Fruit fly (Drosophila melanogaster) whole organism, embryonic: ENCODE data around the gene CG10226.

ENCODE experiments used
- Atf-2 ChIP-seq: fragments of 200-800 bp; sonication (Bioruptor generic); optimal IDR thresholded peaks from 2 replicates; lab custom pipeline; 2016; ENCODE audit warnings: missing biosample characterization, missing genetic modification characterization
- B-H2 ChIP-seq: fragments of 200-800 bp; sonication (Bioruptor generic); optimal IDR thresholded peaks from 2 replicates; lab custom pipeline; 2018; ENCODE audit warnings: missing biosample characterization, mild to moderate bottlenecking, missing genetic modification characterization
- Bdp1 ChIP-seq: fragments of 200-800 bp; sonication (Bioruptor generic); optimal IDR thresholded peaks from 3 replicates; lab custom pipeline; 2016; ENCODE audit warnings: missing biosample characterization, missing genetic modification characterization
- CG1024 ChIP-seq: fragments of 200-800 bp; sonication (Bioruptor generic); IDR thresholded peaks from 2 replicates; pipeline ENCODE4 v1.3.6; 2022; ENCODE audit warnings: missing biosample characterization, missing genetic modification characterization
- CG10267 ChIP-seq: fragments of 200-800 bp; sonication (Bioruptor generic); optimal IDR thresholded peaks from 2 replicates; lab custom pipeline; 2018; ENCODE audit warnings: missing biosample characterization, mild to moderate bottlenecking, missing genetic modification characterization, moderate library complexity
- CG10654 ChIP-seq: fragments of 200-800 bp; sonication (Bioruptor generic); optimal IDR thresholded peaks from 2 replicates; lab custom pipeline; 2016; ENCODE audit warnings: missing biosample characterization, missing genetic modification characterization
- CG10979 ChIP-seq: fragments of 200-800 bp; sonication (Bioruptor generic); optimal IDR thresholded peaks from 2 replicates; lab custom pipeline; 2018; ENCODE audit warnings: missing biosample characterization, mild to moderate bottlenecking, missing genetic modification characterization, moderate library complexity
- CG11696 ChIP-seq: fragments of 200-800 bp; sonication (Bioruptor generic); IDR thresholded peaks from 2 replicates; pipeline ENCODE4 v1.3.6; 2022; ENCODE audit warnings: missing biosample characterization, missing genetic modification characterization
- CG12155 ChIP-seq: fragments of 200-800 bp; sonication (Bioruptor generic); optimal IDR thresholded peaks from 3 replicates; lab custom pipeline; 2016; ENCODE audit warnings: missing biosample characterization, missing genetic modification characterization
- CG12299 ChIP-seq: fragments of 200-800 bp; sonication (Bioruptor generic); optimal IDR thresholded peaks from 2 replicates; lab custom pipeline; 2018; ENCODE audit warnings: missing biosample characterization, mild to moderate bottlenecking, missing genetic modification characterization
- CG1603 ChIP-seq: fragments of 200-800 bp; sonication (Bioruptor generic); optimal IDR thresholded peaks from 2 replicates; lab custom pipeline; 2019; ENCODE audit warnings: missing biosample characterization, mild to moderate bottlenecking, missing genetic modification characterization, moderate library complexity
- CG16813 ChIP-seq: fragments of 200-800 bp; sonication (Bioruptor generic); IDR thresholded peaks from 3 replicates; pipeline ENCODE4 v1.3.6; 2022; ENCODE audit warnings: missing biosample characterization, missing genetic modification characterization; ENCODE audit not compliant: partially characterized antibody
- CG17568 ChIP-seq: fragments of 200-800 bp; sonication (Bioruptor generic); optimal IDR thresholded peaks from 2 replicates; lab custom pipeline; 2018; ENCODE audit warnings: missing biosample characterization, mild to moderate bottlenecking, missing genetic modification characterization, moderate library complexity
- CG2875 ChIP-seq: fragments of 200-800 bp; sonication (Bioruptor generic); optimal IDR thresholded peaks from 2 replicates; lab custom pipeline; 2017; ENCODE audit warnings: missing biosample characterization, mild to moderate bottlenecking, missing genetic modification characterization, missing genetic modification reagents
- CG32532 ChIP-seq: fragments of 200-800 bp; sonication (Bioruptor generic); IDR thresholded peaks from 2 replicates; pipeline ENCODE4 v1.3.6; 2022; ENCODE audit warnings: missing biosample characterization, missing genetic modification characterization
- CG3407 ChIP-seq: fragments of 200-800 bp; sonication (Bioruptor generic); optimal IDR thresholded peaks from 2 replicates; lab custom pipeline; 2018; ENCODE audit warnings: missing biosample characterization, mild to moderate bottlenecking, missing genetic modification characterization
- CG4282 ChIP-seq: fragments of 200-800 bp; sonication (Bioruptor generic); optimal IDR thresholded peaks from 2 replicates; lab custom pipeline; 2016; ENCODE audit warnings: missing biosample characterization, missing genetic modification characterization
- CG6689 ChIP-seq: fragments of 200-800 bp; sonication (Bioruptor generic); IDR thresholded peaks from 2 replicates; pipeline ENCODE4 v1.3.6; 2022; ENCODE audit warnings: missing biosample characterization, missing genetic modification characterization
- CG7271 ChIP-seq: fragments of 200-800 bp; sonication (Bioruptor generic); optimal IDR thresholded peaks from 2 replicates; lab custom pipeline; 2018; ENCODE audit warnings: missing biosample characterization, mild to moderate bottlenecking, missing genetic modification characterization, moderate library complexity
- CG8290 ChIP-seq, 3 experiments: fragments of 200-800 bp; sonication (Bioruptor generic); optimal IDR thresholded peaks; 2 replicates each; lab custom pipeline; 2016 to 2019; ENCODE audit warnings: missing biosample characterization in 3 of 3, missing genetic modification characterization in 3 of 3, mild to moderate bottlenecking in 2 of 3, moderate library complexity in 1 of 3
- Eip74EF ChIP-seq, 2 experiments: fragments of 200-800 bp in 1 of 2; fragments of >200 bp in 1 of 2; sonication (Bioruptor generic) in 1 of 2; optimal IDR thresholded peaks; 2 replicates each; lab custom pipeline; 2017 to 2019; ENCODE audit warnings: missing biosample characterization in 2 of 2, missing genetic modification characterization in 2 of 2, mild to moderate bottlenecking in 1 of 2, moderate library complexity in 1 of 2
- Elba2 ChIP-seq: fragments of 200-800 bp; sonication (Bioruptor generic); optimal IDR thresholded peaks from 3 replicates; lab custom pipeline; 2016; ENCODE audit warnings: missing biosample characterization, missing genetic modification characterization
- Fer1 ChIP-seq: fragments of 200-800 bp; sonication (Bioruptor generic); optimal IDR thresholded peaks from 2 replicates; lab custom pipeline; 2017; ENCODE audit warnings: missing biosample characterization, mild to moderate bottlenecking, missing genetic modification characterization
- HLH3B ChIP-seq: fragments of 200-800 bp; sonication (Bioruptor generic); IDR thresholded peaks from 2 replicates; pipeline ENCODE4 v1.3.6; 2022; ENCODE audit warnings: missing biosample characterization, missing genetic modification characterization
- Hr39 ChIP-seq: fragments of >200 bp; optimal IDR thresholded peaks from 2 replicates; lab custom pipeline; 2017
- Hsf ChIP-seq: fragments of 200-800 bp; sonication (Bioruptor generic); optimal IDR thresholded peaks from 3 replicates; lab custom pipeline; 2016; ENCODE audit warnings: missing biosample characterization, missing genetic modification characterization
- Kr ChIP-seq: fragments of 200-800 bp; sonication (Bioruptor generic); optimal IDR thresholded peaks from 2 replicates; lab custom pipeline; 2017; ENCODE audit warnings: missing biosample characterization, mild to moderate bottlenecking, missing genetic modification characterization
- Scr ChIP-seq: fragments of 200-800 bp; sonication (Bioruptor generic); IDR thresholded peaks from 2 replicates; pipeline ENCODE4 v1.3.6; 2022; ENCODE audit warnings: missing biosample characterization, missing genetic modification characterization; ENCODE audit not compliant: partially characterized antibody
- Trl ChIP-seq, 3 experiments: fragments of >200 bp in 2 of 3; fragments of 200-800 bp in 1 of 3; sonication (Bioruptor generic) in 1 of 3; optimal IDR thresholded peaks; 2 replicates in 1 of 3; 3 replicates in 2 of 3; lab custom pipeline; 2016 to 2017; ENCODE audit warnings: missing biosample characterization in 1 of 3, missing genetic modification characterization in 1 of 3
- Usf ChIP-seq: fragments of 200-800 bp; sonication (Bioruptor generic); optimal IDR thresholded peaks from 2 replicates; lab custom pipeline; 2017; ENCODE audit warnings: missing genotype, missing biosample characterization, missing genetic modification characterization
- ab ChIP-seq: fragments of 200-800 bp; sonication (Bioruptor generic); optimal IDR thresholded peaks from 2 replicates; lab custom pipeline; 2016; ENCODE audit warnings: missing biosample characterization, missing genetic modification characterization
- ap ChIP-seq: fragments of 200-800 bp; sonication (Bioruptor generic); IDR thresholded peaks from 2 replicates; pipeline ENCODE4 v1.3.6; 2022; ENCODE audit warnings: missing biosample characterization, missing genetic modification characterization
- bigmax ChIP-seq: fragments of 200-800 bp; sonication (Bioruptor generic); optimal IDR thresholded peaks from 2 replicates; lab custom pipeline; 2018; ENCODE audit warnings: missing biosample characterization, mild to moderate bottlenecking, missing genetic modification characterization
- crp ChIP-seq, 2 experiments: fragments of 200-800 bp; sonication (Bioruptor generic); optimal IDR thresholded peaks; 2 replicates in 1 of 2; 3 replicates in 1 of 2; lab custom pipeline; 2017; ENCODE audit warnings: missing biosample characterization in 2 of 2, missing genetic modification characterization in 2 of 2, mild to moderate bottlenecking in 1 of 2, moderate library complexity in 1 of 2
- danr ChIP-seq: fragments of 200-800 bp; sonication (Bioruptor generic); IDR thresholded peaks from 2 replicates; pipeline ENCODE4 v1.3.6; 2022; ENCODE audit warnings: missing biosample characterization, missing genetic modification characterization
- fru ChIP-seq: fragments of >200 bp; optimal IDR thresholded peaks from 2 replicates; lab custom pipeline; 2017
- kay ChIP-seq: fragments of 200-800 bp; sonication (Bioruptor generic); optimal IDR thresholded peaks from 2 replicates; lab custom pipeline; 2016; ENCODE audit warnings: missing biosample characterization, missing genetic modification characterization
- ken ChIP-seq: fragments of 200-800 bp; sonication (Bioruptor generic); IDR thresholded peaks from 3 replicates; pipeline ENCODE4 v1.3.6; 2022; ENCODE audit warnings: missing biosample characterization, missing genetic modification characterization
- pzg ChIP-seq: fragments of 200-800 bp; sonication (Bioruptor generic); optimal IDR thresholded peaks from 3 replicates; lab custom pipeline; 2018; ENCODE audit warnings: missing biosample characterization, mild to moderate bottlenecking, missing genetic modification characterization, moderate library complexity
- run ChIP-seq: fragments of 200-800 bp; sonication (Bioruptor generic); optimal IDR thresholded peaks from 3 replicates; lab custom pipeline; 2018; ENCODE audit warnings: missing biosample characterization, mild to moderate bottlenecking, missing genetic modification characterization
- schlank ChIP-seq: fragments of 200-800 bp; sonication (Bioruptor generic); optimal IDR thresholded peaks from 2 replicates; lab custom pipeline; 2018; ENCODE audit warnings: missing biosample characterization, mild to moderate bottlenecking, missing genetic modification characterization
- sisA ChIP-seq: fragments of 200-800 bp; sonication (Bioruptor generic); IDR thresholded peaks from 2 replicates; pipeline ENCODE4 v1.3.6; 2022; ENCODE audit warnings: missing biosample characterization, missing genetic modification characterization
- slou ChIP-seq: fragments of 200-800 bp; sonication (Bioruptor generic); optimal IDR thresholded peaks from 3 replicates; lab custom pipeline; 2016; ENCODE audit warnings: missing biosample characterization, missing genetic modification characterization
- sna ChIP-seq: fragments of 200-800 bp; sonication (Bioruptor generic); IDR thresholded peaks from 2 replicates; pipeline ENCODE4 v1.3.6; 2022; ENCODE audit warnings: missing biosample characterization, missing genetic modification characterization; ENCODE audit not compliant: partially characterized antibody
- stc ChIP-seq: fragments of 200-800 bp; sonication (Bioruptor generic); IDR thresholded peaks from 2 replicates; pipeline ENCODE4 v1.3.6; 2022; ENCODE audit warnings: missing biosample characterization, missing genetic modification characterization
- tx ChIP-seq: fragments of 200-800 bp; sonication (Bioruptor generic); optimal IDR thresholded peaks from 2 replicates; lab custom pipeline; 2016; ENCODE audit warnings: missing biosample characterization, missing genetic modification characterization
- wor ChIP-seq: fragments of 200-800 bp; sonication (Bioruptor generic); IDR thresholded peaks from 2 replicates; pipeline ENCODE4 v1.3.6; 2022; ENCODE audit warnings: missing biosample characterization, missing genetic modification characterization
- zen2 ChIP-seq: fragments of 200-800 bp; sonication (Bioruptor generic); IDR thresholded peaks from 3 replicates; pipeline ENCODE4 v1.3.6; 2022; ENCODE audit warnings: missing biosample characterization, missing genetic modification characterization; ENCODE audit not compliant: partially characterized antibody

The CG10226 gene

DNA sequence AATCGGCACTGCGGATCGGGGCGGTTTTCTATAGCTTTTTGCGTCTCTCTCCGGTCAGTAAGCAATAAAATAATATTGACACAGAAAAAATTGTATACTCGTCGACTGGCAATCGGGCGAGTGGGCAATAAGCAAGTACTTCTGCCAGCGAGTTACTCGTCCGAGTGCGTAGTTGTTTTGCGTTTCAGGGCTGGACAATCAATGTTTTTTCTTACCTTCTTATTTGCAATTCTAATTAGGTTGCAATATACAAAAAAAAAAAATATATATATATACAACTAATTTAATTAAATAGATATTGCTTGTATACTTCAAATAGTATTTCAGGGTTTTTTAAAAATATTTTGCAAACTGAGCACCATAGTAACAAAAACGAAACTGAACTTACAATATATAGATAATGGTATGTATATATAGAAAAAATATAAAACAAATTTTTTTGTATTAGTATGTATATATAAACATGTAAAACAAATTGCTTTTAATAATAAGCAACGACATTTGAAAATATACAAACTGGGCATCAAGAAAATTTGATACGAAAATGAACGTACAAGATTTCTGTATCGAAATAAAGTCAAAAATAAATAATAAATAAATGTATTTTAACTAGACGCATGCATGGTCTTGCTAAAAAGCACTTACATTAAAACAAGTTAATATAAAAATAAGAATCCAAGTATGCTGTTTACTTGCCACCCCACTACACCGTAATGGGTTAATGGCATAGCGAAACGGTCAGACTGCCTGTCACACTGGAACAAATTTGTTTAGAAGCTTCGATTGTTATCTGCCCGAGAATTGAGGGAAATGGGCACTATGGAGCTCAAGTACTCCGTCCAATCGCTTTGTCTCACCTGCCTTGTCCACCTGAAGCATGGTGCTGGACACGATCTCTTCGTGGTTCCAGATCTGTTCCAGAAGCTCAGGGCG, 50.6 kb downstream of the CG10226 start, which contains the start of the genes D19A and CG7386 (continued):
- peak; percentile 59 for TF ChIP-seq CG1603 (tag; lab: Kevin White, UChicago)
- no peak for TF ChIP-seq CG7271 (tag; lab: Kevin White, UChicago)
- no peak for TF ChIP-seq Kr (GFP tag; lab: Kevin White, UChicago)
- peak; percentile 42; the same call in 1 of the 2 replicates for TF ChIP-seq wor (GFP tag; lab: Robert Waterston, UW)
- TF ChIP-seq crp (GFP tag; optimal IDR thresholded peaks at IDR 0.05; lab: Kevin White, UChicago), result no peak
- no peak for TF ChIP-seq CG17568
- no peak for TF ChIP-seq schlank (tag; lab: Kevin White, UChicago)
- TF ChIP-seq kay (GFP tag; lab: Kevin White, UChicago), result peak; percentile 5
- TF ChIP-seq CG1024 (GFP tag; lab: Robert Waterston, UW), result peak; percentile 57
- no peak for TF ChIP-seq Hr39 (lab: Kevin White, UChicago)
- no peak for TF ChIP-seq CG2875
- TF ChIP-seq Fer1 (GFP tag; lab: Kevin White, UChicago), result peak; percentile 60
- peak; percentile 54 for TF ChIP-seq B-H2 (GFP tag; lab: Kevin White, UChicago)
- TF ChIP-seq Hsf (GFP tag; lab: Kevin White, UChicago), result peak; percentile 41
- peak; percentile 62 for TF ChIP-seq fru (lab: Kevin White, UChicago)
- peak; percentile 38 for TF ChIP-seq CG11696 (GFP tag; lab: Robert Waterston, UW)
- peak; percentile 100 for TF ChIP-seq CG12155
- TF ChIP-seq sisA (GFP tag; lab: Robert Waterston, UW), result peak; percentile 72
- TF ChIP-seq run (tag; lab: Kevin White, UChicago), result no peak
- no peak for TF ChIP-seq CG16813 (GFP tag; lab: Robert Waterston, UW)
- no peak for TF ChIP-seq CG3407 (GFP tag; lab: Kevin White, UChicago)
- peak; percentile 33 for TF ChIP-seq CG10979 (tag; lab: Kevin White, UChicago)
- peak; percentile 60 for TF ChIP-seq HLH3B
- no peak for TF ChIP-seq Usf (GFP tag; lab: Kevin White, UChicago)
- no peak for TF ChIP-seq danr (GFP tag; lab: Robert Waterston, UW)
- TF ChIP-seq pzg (GFP tag; lab: Kevin White, UChicago), result peak; percentile 32
- peak; percentile 41 for TF ChIP-seq Atf-2 (GFP tag; lab: Kevin White, UChicago)
- no peak for TF ChIP-seq Trl (optimal IDR thresholded peaks at IDR 0.05; lab: Kevin White, UChicago)
- TF ChIP-seq Trl (GFP tag; optimal IDR thresholded peaks at IDR 0.05; lab: Kevin White, UChicago), result peak; percentile 54
- peak; percentile 2 for TF ChIP-seq CG10654
- peak; percentile 59; the same call in 1 of the 3 replicates for TF ChIP-seq ken
- TF ChIP-seq Eip74EF (GFP tag; optimal IDR thresholded peaks at IDR 0.05; lab: Kevin White, UChicago), result no peak
- TF ChIP-seq ab (GFP tag; lab: Kevin White, UChicago), result peak; percentile 52
- peak; percentile 97 for TF ChIP-seq Elba2 (GFP tag; lab: Kevin White, UChicago)
- no peak for TF ChIP-seq Scr
- TF ChIP-seq sna (GFP tag; lab: Robert Waterston, UW), result 0 out of 2 replicates have a peak, but pooled peaks have one; percentile 12
- peak; percentile 1 for TF ChIP-seq tx (GFP tag; lab: Kevin White, UChicago)
- peak; percentile 80 for TF ChIP-seq CG32532
- TF ChIP-seq CG12299, result no peak
- peak; percentile 28 for TF ChIP-seq slou (GFP tag; lab: Kevin White, UChicago)
- peak; percentile 47 for TF ChIP-seq CG10267 (tag; lab: Kevin White, UChicago)
- TF ChIP-seq stc (GFP tag; lab: Robert Waterston, UW), result peak; percentile 54; the same call in 1 of the 2 replicates
- TF ChIP-seq CG4282 (GFP tag; lab: Kevin White, UChicago), result no peak
- TF ChIP-seq ap, result no peak
- no peak for TF ChIP-seq Bdp1 (GFP tag; lab: Kevin White, UChicago)
- TF ChIP-seq CG8290 (GFP tag; optimal IDR thresholded peaks at IDR 0.05; lab: Kevin White, UChicago), result peak; percentile 4
- peak in 1 of 2 experiments; percentile 86 for TF ChIP-seq CG8290 (tag; optimal IDR thresholded peaks at IDR 0.05; lab: Kevin White, UChicago)
- TF ChIP-seq zen2 (GFP tag; lab: Robert Waterston, UW), result no peak
- TF ChIP-seq bigmax (GFP tag; lab: Kevin White, UChicago), result no peak
- TF ChIP-seq CG6689 (GFP tag; lab: Robert Waterston, UW), result peak; percentile 75
